Worm (Caenorhabditis elegans) whole organism, L1 larva: ENCODE measurements around the gene jun-1.

Experiments
- aly-2 ChIP-seq: fragments of 150-350 bp; optimal IDR thresholded peaks from 2 replicates; lab custom pipeline; 2014; ENCODE audit warnings: missing biosample characterization, missing genetic modification characterization
- ztf-11 ChIP-seq, 2 experiments: sonication (generic microtip); optimal IDR thresholded peaks; 2 replicates each; lab custom pipeline; 2016 to 2017; ENCODE audit warnings: missing genetic modification characterization in 2 of 2, missing biosample characterization in 1 of 2, missing compliant biosample characterization in 1 of 2

- TF ChIP-seq aly-2 (tag; lab: Kevin White, UChicago) (no peak), ztf-11 (tag; optimal IDR thresholded peaks at IDR 0.05; lab: Kevin White, UChicago) (no peak)
Observed at ce11 chrII:9158029-9158428, 45.1 kb downstream of the jun-1 start, which contains the start of gene oac-54.
